Worm (Caenorhabditis elegans) whole organism, L4 larva: ENCODE results near the gene mmad-1.

Experiments used
- F26F4.8 ChIP-seq: fragments of 200-800 bp; sonication (Bioruptor generic); conservative IDR thresholded peaks from 2 replicates; pipeline ENCODE4 v1.3.6; 2022; ENCODE audit warnings: missing genetic modification characterization, missing compliant biosample characterization
- F49E8.2 ChIP-seq: sonication (generic microtip); optimal IDR thresholded peaks from 2 replicates; lab custom pipeline; 2016; ENCODE audit warnings: missing compliant biosample characterization, mild to moderate bottlenecking, missing genetic modification characterization, borderline replicate concordance
- T26A8.4 ChIP-seq: fragments of 200-800 bp; sonication (Bioruptor generic); IDR thresholded peaks from 2 replicates; pipeline ENCODE4 v1.3.6; 2022; ENCODE audit warnings: missing genetic modification characterization, missing compliant biosample characterization
- ZK337.2 ChIP-seq: fragments of 200-800 bp; sonication (Bioruptor generic); IDR thresholded peaks from 2 replicates; pipeline ENCODE4 v1.3.6; 2022; ENCODE audit warnings: missing genetic modification reagents, missing genetic modification characterization, missing compliant biosample characterization
- ZK546.5 ChIP-seq, 2 experiments: sonication (generic microtip); optimal IDR thresholded peaks; 2 replicates each; lab custom pipeline; 2017; ENCODE audit warnings: missing biosample characterization in 2 of 2, missing genetic modification characterization in 2 of 2
- aha-1 ChIP-seq: fragments of 150-350 bp; peaks from one replicate; lab custom pipeline; 2014; ENCODE audit warnings: missing biosample characterization, missing genetic modification characterization
- ama-1 ChIP-seq: fragments of 150-350 bp; optimal IDR thresholded peaks from 2 replicates; lab custom pipeline; 2014; ENCODE audit warnings: inconsistent platforms, mixed read lengths
- arid-1 ChIP-seq: fragments of 200-800 bp; sonication (Bioruptor generic); conservative IDR thresholded peaks from 2 replicates; pipeline ENCODE4 v1.3.6; 2022; ENCODE audit warnings: missing genetic modification reagents, missing genetic modification characterization, missing compliant biosample characterization
- ceh-20 ChIP-seq: fragments of 200-800 bp; sonication (Bioruptor generic); IDR thresholded peaks from 2 replicates; pipeline ENCODE4 v1.3.6; 2022; ENCODE audit warnings: missing genetic modification reagents, missing genetic modification characterization, missing compliant biosample characterization
- ceh-28 ChIP-seq: fragments of 150-350 bp; optimal IDR thresholded peaks from 2 replicates; lab custom pipeline; 2014; ENCODE audit warnings: missing biosample characterization, missing genetic modification reagents, missing genetic modification characterization
- ceh-32 ChIP-seq: sonication (generic microtip); optimal IDR thresholded peaks from 2 replicates; lab custom pipeline; 2016; ENCODE audit warnings: mild to moderate bottlenecking, missing genetic modification characterization, missing compliant biosample characterization; ENCODE audit not compliant: poor library complexity
- ceh-44 ChIP-seq: fragments of 200-800 bp; sonication (Bioruptor generic); IDR thresholded peaks from 2 replicates; pipeline ENCODE4 v1.3.6; 2022; ENCODE audit warnings: missing genetic modification reagents, missing genetic modification characterization, missing compliant biosample characterization
- daf-16 ChIP-seq, 3 experiments: sonication (generic microtip); optimal IDR thresholded peaks; 2 replicates each; lab custom pipeline; 2016 to 2017; ENCODE audit warnings: missing genetic modification characterization in 3 of 3, missing genetic modification reagents in 3 of 3, mild to moderate bottlenecking in 2 of 3, missing compliant biosample characterization in 2 of 3, missing biosample characterization in 1 of 3, moderate library complexity in 1 of 3
- dmd-6 ChIP-seq: fragments of 200-800 bp; sonication (Bioruptor generic); IDR thresholded peaks from 2 replicates; pipeline ENCODE4 v1.3.6; 2022; ENCODE audit warnings: missing genetic modification reagents, missing genetic modification characterization, missing compliant biosample characterization
- dpl-1 ChIP-seq: fragments of 150-350 bp; optimal IDR thresholded peaks from 2 replicates; lab custom pipeline; 2014; ENCODE audit warnings: missing biosample characterization, missing genetic modification reagents, missing genetic modification characterization
- dve-1 ChIP-seq: sonication (generic microtip); optimal IDR thresholded peaks from 2 replicates; lab custom pipeline; 2017; ENCODE audit warnings: antibody characterized with exemption, mild to moderate bottlenecking, missing genetic modification characterization, missing compliant biosample characterization; ENCODE audit not compliant: insufficient read depth
- egl-27 ChIP-seq: sonication (generic microtip); optimal IDR thresholded peaks from 3 replicates; lab custom pipeline; 2017; ENCODE audit warnings: missing biosample characterization, missing genetic modification reagents, missing genetic modification characterization
- egl-43 ChIP-seq: fragments of 200-800 bp; sonication (Bioruptor generic); IDR thresholded peaks from 2 replicates; pipeline ENCODE4 v1.3.6; 2022; ENCODE audit warnings: missing genetic modification reagents, missing genetic modification characterization, missing compliant biosample characterization
- fkh-10 ChIP-seq: fragments of 150-350 bp; optimal IDR thresholded peaks from 2 replicates; lab custom pipeline; 2014; ENCODE audit warnings: missing biosample characterization, missing genetic modification reagents, missing genetic modification characterization
- gei-8 ChIP-seq: fragments of 200-800 bp; sonication (Bioruptor generic); optimal IDR thresholded peaks from 2 replicates; lab custom pipeline; 2018; ENCODE audit warnings: mild to moderate bottlenecking, missing genetic modification characterization, missing compliant biosample characterization
- hlh-11 ChIP-seq: fragments of 200-800 bp; sonication (Bioruptor generic); optimal IDR thresholded peaks from 2 replicates; lab custom pipeline; 2018; ENCODE audit warnings: mild to moderate bottlenecking, missing genetic modification characterization, missing compliant biosample characterization
- hlh-30 ChIP-seq: sonication (generic microtip); optimal IDR thresholded peaks from 2 replicates; lab custom pipeline; 2017; ENCODE audit warnings: antibody characterized with exemption, mild to moderate bottlenecking, missing genetic modification characterization, missing compliant biosample characterization; ENCODE audit not compliant: insufficient read depth
- hmg-1.1 ChIP-seq: fragments of 200-800 bp; sonication (Bioruptor generic); IDR thresholded peaks from 2 replicates; pipeline ENCODE4 v1.3.6; 2022; ENCODE audit warnings: missing genetic modification reagents, missing genetic modification characterization, missing compliant biosample characterization
- jun-1 ChIP-seq: fragments of 150-350 bp; optimal IDR thresholded peaks from 2 replicates; lab custom pipeline; 2014; ENCODE audit warnings: missing biosample characterization, missing genetic modification reagents, missing genetic modification characterization
- lim-7 ChIP-seq: fragments of 200-800 bp; sonication (Bioruptor generic); IDR thresholded peaks from 2 replicates; pipeline ENCODE4 v1.3.6; 2022; ENCODE audit warnings: missing genetic modification characterization, missing compliant biosample characterization
- lin-1 ChIP-seq: fragments of 200-800 bp; sonication (Bioruptor generic); IDR thresholded peaks from 2 replicates; pipeline ENCODE4 v1.3.6; 2022; ENCODE audit warnings: missing genetic modification reagents, missing genetic modification characterization, missing compliant biosample characterization
- lin-29 ChIP-seq: fragments of 200-800 bp; sonication (Bioruptor generic); IDR thresholded peaks from 2 replicates; pipeline ENCODE4 v1.3.6; 2022; ENCODE audit warnings: missing genetic modification reagents, missing genetic modification characterization, missing compliant biosample characterization
- lin-38 ChIP-seq: fragments of 200-800 bp; sonication (Bioruptor generic); IDR thresholded peaks from 2 replicates; pipeline ENCODE4 v1.3.6; 2022; ENCODE audit warnings: missing genetic modification reagents, missing genetic modification characterization, missing compliant biosample characterization
- lsy-2 ChIP-seq, 2 experiments: fragments of 150-350 bp in 1 of 2; sonication (generic microtip) in 1 of 2; optimal IDR thresholded peaks; 2 replicates each; lab custom pipeline; 2014 to 2017; ENCODE audit warnings: missing biosample characterization in 2 of 2, missing genetic modification characterization in 2 of 2
- madf-9 ChIP-seq: fragments of 200-800 bp; sonication (Bioruptor generic); conservative IDR thresholded peaks from 2 replicates; pipeline ENCODE4 v1.3.6; 2022; ENCODE audit warnings: missing genetic modification reagents, missing genetic modification characterization, missing compliant biosample characterization
- mxl-2 ChIP-seq: fragments of 200-800 bp; sonication (Bioruptor generic); conservative IDR thresholded peaks from 2 replicates; pipeline ENCODE4 v1.3.6; 2022; ENCODE audit warnings: missing genetic modification reagents, missing genetic modification characterization, missing compliant biosample characterization
- nhr-102 ChIP-seq: sonication (generic microtip); optimal IDR thresholded peaks from 2 replicates; lab custom pipeline; 2016; ENCODE audit warnings: mild to moderate bottlenecking, missing genetic modification characterization, moderate library complexity, missing compliant biosample characterization
- nhr-11 ChIP-seq: fragments of 150-350 bp; optimal IDR thresholded peaks from 2 replicates; lab custom pipeline; 2014; ENCODE audit warnings: missing biosample characterization, missing genetic modification characterization
- nhr-25 ChIP-seq: sonication (generic microtip); optimal IDR thresholded peaks from 2 replicates; lab custom pipeline; 2017; ENCODE audit warnings: missing genetic modification characterization, mild to moderate bottlenecking, missing compliant biosample characterization, antibody characterized with exemption, moderate library complexity, borderline replicate concordance; ENCODE audit not compliant: insufficient read depth
- nhr-28 ChIP-seq: fragments of 150-350 bp; optimal IDR thresholded peaks from 2 replicates; lab custom pipeline; 2014; ENCODE audit warnings: missing biosample characterization, missing genetic modification characterization
- php-3 ChIP-seq: fragments of 200-800 bp; sonication (Bioruptor generic); IDR thresholded peaks from 2 replicates; pipeline ENCODE4 v1.3.6; 2022; ENCODE audit warnings: missing genetic modification reagents, missing genetic modification characterization, missing compliant biosample characterization
- pqm-1 ChIP-seq: sonication (generic microtip); optimal IDR thresholded peaks from 2 replicates; lab custom pipeline; 2017; ENCODE audit warnings: missing biosample characterization, missing genetic modification characterization
- snpc-1.2 ChIP-seq: fragments of 200-800 bp; sonication (Bioruptor generic); IDR thresholded peaks from 2 replicates; pipeline ENCODE4 v1.3.6; 2022; ENCODE audit warnings: missing genetic modification reagents, missing genetic modification characterization, missing compliant biosample characterization
- tag-97 ChIP-seq: fragments of 200-800 bp; sonication (Bioruptor generic); IDR thresholded peaks from 2 replicates; pipeline ENCODE4 v1.3.6; 2022; ENCODE audit warnings: missing genetic modification characterization, missing compliant biosample characterization
- tra-1 ChIP-seq: fragments of 200-800 bp; sonication (Bioruptor generic); IDR thresholded peaks from 2 replicates; pipeline ENCODE4 v1.3.6; 2022; ENCODE audit warnings: missing genetic modification reagents, missing genetic modification characterization, missing compliant biosample characterization
- unc-62 ChIP-seq, 3 experiments: fragments of 150-350 bp in 1 of 3; sonication (generic microtip); optimal IDR thresholded peaks in 2 of 3; peaks in 1 of 3; 1 replicate in 1 of 3; 2 replicates in 2 of 3; lab custom pipeline; 2014 to 2017; ENCODE audit warnings: missing biosample characterization in 3 of 3, missing genetic modification characterization in 3 of 3, missing genetic modification reagents in 3 of 3, missing genotype in 1 of 3
- zag-1 ChIP-seq: fragments of 150-350 bp; optimal IDR thresholded peaks from 2 replicates; lab custom pipeline; 2014; ENCODE audit warnings: missing biosample characterization, missing genetic modification characterization
- zfp-2 ChIP-seq: sonication (generic microtip); optimal IDR thresholded peaks from 2 replicates; lab custom pipeline; 2016; ENCODE audit warnings: mild to moderate bottlenecking, missing genetic modification characterization, missing compliant biosample characterization
- zfp-3 ChIP-seq: fragments of 200-800 bp; sonication (Bioruptor generic); conservative IDR thresholded peaks from 2 replicates; pipeline ENCODE4 v1.3.6; 2022; ENCODE audit warnings: missing genetic modification reagents, missing genetic modification characterization, missing compliant biosample characterization
- zip-11 ChIP-seq: fragments of 200-800 bp; sonication (Bioruptor generic); IDR thresholded peaks from 2 replicates; pipeline ENCODE4 v1.3.6; 2022; ENCODE audit warnings: missing genetic modification characterization, missing compliant biosample characterization

The mmad-1 gene

ce11 chrIII:13530017-13530416, 18.8 kb downstream of the mmad-1 start (continued):
- TF ChIP-seq hmg-1.1 (GFP tag; lab: Robert Waterston, UW) (peak; percentile 85), jun-1 (tag; lab: Kevin White, UChicago) (no peak), ceh-28 (tag; lab: Kevin White, UChicago) (no peak), dpl-1 (GFP tag; lab: Kevin White, UChicago) (peak; percentile 79), ZK546.5 (tag; optimal IDR thresholded peaks at IDR 0.05; lab: Kevin White, UChicago) (no peak), egl-27 (tag; lab: Kevin White, UChicago) (no peak)
- TF ChIP-seq, all 104 proteins: peak for 23

ce11 chrIII:13528513-13529249, 20.1 kb downstream of the mmad-1 start:
- TF ChIP-seq tra-1 (GFP tag; lab: Robert Waterston, UW) (0 out of 2 replicates have a peak, but pooled peaks have one; percentile 50), ceh-44 (GFP tag; lab: Robert Waterston, UW) (no peak), ama-1 (lab: Kevin White, UChicago) (no peak), daf-16 (GFP tag; optimal IDR thresholded peaks at IDR 0.05; lab: Kevin White, UChicago) (no peak), daf-16 (tag; optimal IDR thresholded peaks at IDR 0.05; lab: Kevin White, UChicago) (peak; percentile 87), lim-7 (no peak), dmd-6 (GFP tag; lab: Robert Waterston, UW) (peak; percentile 87), pqm-1 (peak; percentile 39), fkh-10 (GFP tag; lab: Kevin White, UChicago) (no peak), zag-1 (tag; lab: Kevin White, UChicago) (no peak), zfp-2 (no peak), egl-43 (GFP tag; lab: Robert Waterston, UW) (no peak), lin-38 (peak; percentile 39), F49E8.2 (tag; lab: Kevin White, UChicago) (no peak), nhr-102 (tag; lab: Kevin White, UChicago) (no peak), ceh-32 (tag; lab: Kevin White, UChicago) (no peak), aha-1 (peak; percentile 92), tag-97 (GFP tag; lab: Robert Waterston, UW) (no peak), hlh-11 (tag; lab: Kevin White, UChicago) (peak; percentile 48), gei-8 (GFP tag; lab: Kevin White, UChicago) (no peak), nhr-28 (tag; lab: Kevin White, UChicago) (peak; percentile 36), hmg-1.1 (GFP tag; lab: Robert Waterston, UW) (no peak), dve-1 (peak; percentile 27), nhr-25 (no peak), lsy-2 (tag; optimal IDR thresholded peaks at IDR 0.05; lab: Kevin White, UChicago) (no peak), hlh-30 (peak; percentile 30), lin-29 (GFP tag; lab: Robert Waterston, UW) (no peak), mxl-2 (no peak), ceh-20 (no peak), php-3 (GFP tag; lab: Robert Waterston, UW) (no peak)

ce11 chrIII:13527424-13528097, 21.2 kb downstream of the mmad-1 start, which contains the start of gene lron-13:
lron-13 (plus strand) TSS chrIII:13527438.
- TF ChIP-seq ama-1 (lab: Kevin White, UChicago) (peak; percentile 2), nhr-11 (tag; lab: Kevin White, UChicago) (no peak), ceh-28 (tag; lab: Kevin White, UChicago) (no peak), zip-11 (GFP tag; lab: Robert Waterston, UW) (no peak), lin-1 (no peak), arid-1 (0 out of 2 replicates have a peak, but pooled peaks have one; percentile 7), zfp-3 (no peak), jun-1 (tag; lab: Kevin White, UChicago) (no peak), snpc-1.2 (no peak), ZK337.2 (no peak), unc-62 (GFP tag; optimal IDR thresholded peaks at IDR 0.05 in 1 of 2; lab: Kevin White, UChicago) (peak in 1 of 2 experiments; percentile 92), unc-62 (tag; optimal IDR thresholded peaks at IDR 0.05; lab: Kevin White, UChicago) (no peak), tag-97 (GFP tag; lab: Robert Waterston, UW) (no peak), madf-9 (GFP tag; lab: Robert Waterston, UW) (0 out of 2 replicates have a peak, but pooled peaks have one; percentile 4), lin-29 (GFP tag; lab: Robert Waterston, UW) (no peak), T26A8.4 (GFP tag; lab: Robert Waterston, UW) (no peak), dmd-6 (GFP tag; lab: Robert Waterston, UW) (peak; percentile 37), F26F4.8 (GFP tag; lab: Robert Waterston, UW) (no peak)
